Worm (Caenorhabditis elegans) whole organism, late embryonic: ENCODE data around the gene T19H5.4.
A peak's percentile ranks its signal among the peaks of the same experiment; 100 is the strongest.

Source experiments
- C08G9.2 ChIP-seq: sonication (generic microtip); optimal IDR thresholded peaks from 2 replicates; lab custom pipeline; 2016; ENCODE audit warnings: mild to moderate bottlenecking, missing genetic modification characterization, moderate library complexity, missing compliant biosample characterization
- C38D4.7 ChIP-seq: fragments of 200-800 bp; sonication (Bioruptor generic); optimal IDR thresholded peaks from 2 replicates; lab custom pipeline; 2018; ENCODE audit warnings: mild to moderate bottlenecking, missing genetic modification characterization, moderate library complexity, missing compliant biosample characterization
- F13H6.1 ChIP-seq: sonication (generic microtip); optimal IDR thresholded peaks from 2 replicates; lab custom pipeline; 2016; ENCODE audit warnings: missing genetic modification characterization, missing compliant biosample characterization
- ahr-1 ChIP-seq: sonication (generic microtip); optimal IDR thresholded peaks from 2 replicates; lab custom pipeline; 2016; ENCODE audit warnings: missing genetic modification characterization, missing compliant biosample characterization
- ceh-14 ChIP-seq: sonication (generic microtip); optimal IDR thresholded peaks from 2 replicates; lab custom pipeline; 2016; ENCODE audit warnings: missing genotype, missing genetic modification characterization, missing compliant biosample characterization
- ceh-18 ChIP-seq: sonication (generic microtip); optimal IDR thresholded peaks from 2 replicates; lab custom pipeline; 2016; ENCODE audit warnings: missing genetic modification characterization, missing compliant biosample characterization
- ceh-19 ChIP-seq: fragments of 200-800 bp; sonication (Bioruptor generic); optimal IDR thresholded peaks from 2 replicates; lab custom pipeline; 2018; ENCODE audit warnings: mild to moderate bottlenecking, missing genetic modification characterization, missing compliant biosample characterization
- ceh-2 ChIP-seq: sonication (generic microtip); optimal IDR thresholded peaks from 2 replicates; lab custom pipeline; 2016; ENCODE audit warnings: missing genotype, missing genetic modification characterization, missing compliant biosample characterization
- ceh-24 ChIP-seq: sonication (generic microtip); optimal IDR thresholded peaks from 2 replicates; lab custom pipeline; 2016; ENCODE audit warnings: mild to moderate bottlenecking, missing genetic modification characterization, missing compliant biosample characterization
- ceh-31 ChIP-seq: sonication (generic microtip); optimal IDR thresholded peaks from 2 replicates; lab custom pipeline; 2016; ENCODE audit warnings: missing genetic modification characterization, missing compliant biosample characterization
- ceh-45 ChIP-seq: fragments of 200-800 bp; sonication (Bioruptor generic); IDR thresholded peaks from 2 replicates; pipeline ENCODE4 v1.3.6; 2022; ENCODE audit warnings: missing genetic modification reagents, missing genetic modification characterization, missing compliant biosample characterization
- ceh-9 ChIP-seq: sonication (generic microtip); optimal IDR thresholded peaks from 2 replicates; lab custom pipeline; 2016; ENCODE audit warnings: mild to moderate bottlenecking, missing genetic modification characterization, inconsistent platforms, missing compliant biosample characterization
- dmd-4 ChIP-seq: sonication (generic microtip); optimal IDR thresholded peaks from 2 replicates; lab custom pipeline; 2016; ENCODE audit warnings: borderline replicate concordance, missing genetic modification characterization, missing compliant biosample characterization
- dve-1 ChIP-seq: sonication (generic microtip); optimal IDR thresholded peaks from 2 replicates; lab custom pipeline; 2017; ENCODE audit warnings: antibody characterized with exemption, mild to moderate bottlenecking, missing genetic modification characterization, missing compliant biosample characterization
- ets-4 ChIP-seq: sonication (generic microtip); optimal IDR thresholded peaks from 2 replicates; lab custom pipeline; 2016; ENCODE audit warnings: missing genetic modification characterization, missing compliant biosample characterization
- eyg-1 ChIP-seq: sonication (generic microtip); optimal IDR thresholded peaks from 2 replicates; lab custom pipeline; 2016; ENCODE audit warnings: missing genotype, missing genetic modification characterization, missing compliant biosample characterization
- fkh-10 ChIP-seq: fragments of 150-350 bp; optimal IDR thresholded peaks from 2 replicates; lab custom pipeline; 2014; ENCODE audit warnings: missing biosample characterization, missing genetic modification reagents, missing genetic modification characterization
- fkh-6 ChIP-seq: sonication (generic microtip); optimal IDR thresholded peaks from 2 replicates; lab custom pipeline; 2016; ENCODE audit warnings: missing genetic modification characterization, missing compliant biosample characterization
- hlh-13 ChIP-seq: fragments of 200-800 bp; sonication (Bioruptor generic); optimal IDR thresholded peaks from 2 replicates; lab custom pipeline; 2018; ENCODE audit warnings: mild to moderate bottlenecking, missing genetic modification characterization, missing compliant biosample characterization
- hlh-6 ChIP-seq: sonication (generic microtip); optimal IDR thresholded peaks from 2 replicates; lab custom pipeline; 2016; ENCODE audit warnings: missing genotype, missing genetic modification characterization, missing compliant biosample characterization
- hlh-8 ChIP-seq: sonication (generic microtip); optimal IDR thresholded peaks from 2 replicates; lab custom pipeline; 2016; ENCODE audit warnings: missing genotype, missing genetic modification characterization, missing compliant biosample characterization
- lim-6 ChIP-seq: sonication (generic microtip); optimal IDR thresholded peaks from 2 replicates; lab custom pipeline; 2016; ENCODE audit warnings: missing genetic modification characterization, missing compliant biosample characterization
- lin-11 ChIP-seq: fragments of 200-800 bp; sonication (Bioruptor generic); optimal IDR thresholded peaks from 2 replicates; lab custom pipeline; 2018; ENCODE audit warnings: mild to moderate bottlenecking, missing genetic modification characterization, missing compliant biosample characterization
- mec-3 ChIP-seq: sonication (generic microtip); optimal IDR thresholded peaks from 2 replicates; lab custom pipeline; 2016; ENCODE audit warnings: borderline replicate concordance, missing genetic modification characterization, missing compliant biosample characterization
- nhr-11 ChIP-seq: fragments of 150-350 bp; optimal IDR thresholded peaks from 2 replicates; lab custom pipeline; 2014; ENCODE audit warnings: missing biosample characterization, missing genetic modification characterization
- nhr-232 ChIP-seq: sonication (generic microtip); optimal IDR thresholded peaks from 2 replicates; lab custom pipeline; 2016; ENCODE audit warnings: missing genetic modification characterization, missing compliant biosample characterization
- pax-1 ChIP-seq: fragments of 150-350 bp; optimal IDR thresholded peaks from 2 replicates; lab custom pipeline; 2014; ENCODE audit warnings: missing biosample characterization, missing genetic modification characterization
- pha-2 ChIP-seq: sonication (generic microtip); optimal IDR thresholded peaks from 2 replicates; lab custom pipeline; 2017; ENCODE audit warnings: mild to moderate bottlenecking, missing genetic modification characterization, missing compliant biosample characterization
- pha-4 ChIP-seq: fragments of 150-350 bp; optimal IDR thresholded peaks from 2 replicates; lab custom pipeline; 2018; ENCODE audit warnings: missing biosample characterization, missing genetic modification reagents, missing genetic modification characterization
- pros-1 ChIP-seq: fragments of 150-350 bp; optimal IDR thresholded peaks from 2 replicates; lab custom pipeline; 2014; ENCODE audit warnings: missing biosample characterization, missing genetic modification reagents, missing genetic modification characterization
- ref-2 ChIP-seq: sonication (generic microtip); optimal IDR thresholded peaks from 2 replicates; lab custom pipeline; 2016; ENCODE audit warnings: missing genetic modification characterization, missing compliant biosample characterization
- rnt-1 ChIP-seq: sonication (generic microtip); optimal IDR thresholded peaks from 2 replicates; lab custom pipeline; 2016; ENCODE audit warnings: missing genetic modification characterization, missing compliant biosample characterization
- sdc-2 ChIP-seq: sonication (generic microtip); optimal IDR thresholded peaks from 2 replicates; lab custom pipeline; 2016; ENCODE audit warnings: missing genotype, missing genetic modification characterization, missing compliant biosample characterization
- sox-4 ChIP-seq: sonication (generic microtip); optimal IDR thresholded peaks from 2 replicates; lab custom pipeline; 2017; ENCODE audit warnings: mild to moderate bottlenecking, missing genetic modification characterization, inconsistent platforms, missing compliant biosample characterization
- syd-9 ChIP-seq: sonication (generic microtip); optimal IDR thresholded peaks from 2 replicates; lab custom pipeline; 2016; ENCODE audit warnings: mild to moderate bottlenecking, missing genetic modification characterization, moderate library complexity, missing compliant biosample characterization
- tbx-2 ChIP-seq: sonication (generic microtip); optimal IDR thresholded peaks from 2 replicates; lab custom pipeline; 2016; ENCODE audit warnings: missing genetic modification characterization, missing compliant biosample characterization
- unc-3 ChIP-seq, 2 experiments: fragments of 200-800 bp in 1 of 2; sonication (Bioruptor generic) in 1 of 2; sonication (generic microtip) in 1 of 2; conservative IDR thresholded peaks in 1 of 2; optimal IDR thresholded peaks in 1 of 2; 2 replicates each; pipeline versions ENCODE4 v1.3.6 to Lab custom; 2016 to 2022; ENCODE audit warnings: missing compliant biosample characterization in 2 of 2, missing genetic modification characterization in 2 of 2, missing genetic modification reagents in 1 of 2
- unc-55 ChIP-seq: sonication (generic microtip); optimal IDR thresholded peaks from 2 replicates; lab custom pipeline; 2017; ENCODE audit warnings: missing biosample characterization, missing genetic modification reagents, missing genetic modification characterization

The T19H5.4 gene

DNA sequence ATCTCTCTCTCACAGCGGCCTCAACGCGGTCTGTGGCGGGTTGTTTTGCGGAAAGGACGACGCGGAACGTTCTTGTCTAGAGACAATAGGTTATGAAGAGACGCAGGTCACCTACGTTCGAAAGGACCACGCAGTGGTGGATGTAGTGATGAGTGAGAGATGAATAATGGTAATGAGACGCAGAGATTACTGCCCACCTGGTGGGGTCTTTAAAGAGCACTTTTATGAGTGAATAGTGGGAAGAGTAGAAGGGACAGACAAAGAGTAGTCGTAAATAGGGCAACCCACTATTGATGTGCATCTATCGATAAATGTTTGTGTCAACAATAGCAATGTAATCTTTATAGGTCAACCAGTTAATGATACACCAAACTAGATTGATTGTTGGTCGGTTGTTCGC, 3.9 kb upstream of the T19H5.4 start (continued):
- TF ChIP-seq hlh-6 = no peak
- no peak for TF ChIP-seq ceh-19
- no peak for TF ChIP-seq fkh-6 (tag; lab: Kevin White, UChicago)
- peak; percentile 36 for TF ChIP-seq ceh-2 (tag; lab: Kevin White, UChicago)
- no peak for TF ChIP-seq dmd-4 (tag; lab: Kevin White, UChicago)
- TF ChIP-seq ahr-1 (tag; lab: Kevin White, UChicago) = no peak
- TF ChIP-seq pax-1 (tag; lab: Kevin White, UChicago) = no peak
- TF ChIP-seq unc-55 = peak; percentile 51
- no peak for TF ChIP-seq lin-11 (tag; lab: Kevin White, UChicago)
- no peak for TF ChIP-seq ets-4 (tag; lab: Kevin White, UChicago)
- TF ChIP-seq lim-6 (tag; lab: Kevin White, UChicago) = no peak
- TF ChIP-seq ceh-9 (tag; lab: Kevin White, UChicago) = no peak
- peak; percentile 31 for TF ChIP-seq hlh-8 (tag; lab: Kevin White, UChicago)
- TF ChIP-seq ceh-14 (tag; lab: Kevin White, UChicago) = no peak
- peak; percentile 31 for TF ChIP-seq tbx-2 (tag; lab: Kevin White, UChicago)
- TF ChIP-seq eyg-1 (tag; lab: Kevin White, UChicago) = no peak
- TF ChIP-seq pros-1 (tag; lab: Kevin White, UChicago) = no peak
- TF ChIP-seq pha-2 (tag; lab: Kevin White, UChicago) = no peak
- TF ChIP-seq ceh-31 (tag; lab: Kevin White, UChicago) = peak; percentile 29
- no peak for TF ChIP-seq nhr-232 (tag; lab: Kevin White, UChicago)
- no peak for TF ChIP-seq ceh-24 (tag; lab: Kevin White, UChicago)
- no peak for TF ChIP-seq sox-4
- no peak for TF ChIP-seq ceh-45 (GFP tag; lab: Robert Waterston, UW)

DNA sequence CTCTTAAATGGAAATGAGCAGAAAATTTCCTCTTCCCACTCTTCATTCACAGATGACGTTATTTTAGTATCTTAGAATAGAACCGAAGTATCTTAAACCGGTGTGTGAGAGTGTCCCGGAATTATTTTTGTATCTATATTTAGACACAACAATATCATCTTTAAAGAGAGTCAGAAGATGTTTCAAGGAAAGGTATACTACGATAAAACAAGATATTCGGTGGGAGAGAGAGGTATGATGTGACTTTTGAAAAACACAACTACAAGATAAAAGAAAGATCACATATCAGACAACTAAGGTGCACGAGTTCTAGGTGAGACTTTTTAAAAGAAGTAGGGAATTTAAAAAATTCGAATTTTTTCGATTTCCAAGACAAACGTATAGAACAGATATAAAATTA, 3.4 kb upstream of the T19H5.4 start:
- no peak for TF ChIP-seq ceh-18
- no peak for TF ChIP-seq hlh-13
- no peak for TF ChIP-seq ceh-19
- TF ChIP-seq sox-4 = no peak
- TF ChIP-seq unc-55 = no peak
- TF ChIP-seq ref-2 (tag; lab: Kevin White, UChicago) = no peak
- no peak for TF ChIP-seq mec-3
- TF ChIP-seq ahr-1 (tag; lab: Kevin White, UChicago) = no peak
- TF ChIP-seq fkh-10 = no peak
- TF ChIP-seq nhr-232 (tag; lab: Kevin White, UChicago) = no peak
- no peak for TF ChIP-seq unc-3 (GFP tag; conservative IDR thresholded peaks at IDR 0.05; lab: Robert Waterston, UW)
- no peak for TF ChIP-seq unc-3 (tag; optimal IDR thresholded peaks at IDR 0.05; lab: Kevin White, UChicago)
- TF ChIP-seq F13H6.1 = no peak

DNA sequence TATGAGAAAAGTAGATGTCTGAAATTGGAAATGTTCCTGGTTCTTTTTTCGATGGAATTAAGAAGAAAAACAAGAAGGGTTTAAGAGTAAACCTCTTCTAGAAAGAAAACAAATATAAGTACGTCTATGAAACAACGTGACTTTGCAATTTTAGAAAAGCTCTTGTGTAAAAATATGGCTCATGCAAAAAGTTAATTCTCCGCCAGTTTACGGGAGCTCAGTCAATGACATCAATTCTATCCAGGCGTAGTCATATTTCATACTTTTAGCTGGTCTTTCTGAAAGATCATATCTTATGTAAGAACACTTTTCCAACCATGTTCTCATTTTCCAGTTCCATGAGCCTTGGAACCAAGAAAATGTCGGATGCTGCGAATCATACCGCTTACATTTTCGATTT, 2.7 kb upstream of the T19H5.4 start:
- no peak for TF ChIP-seq C38D4.7 (GFP tag; lab: Kevin White, UChicago)
- no peak for TF ChIP-seq pha-4 (tag; lab: Kevin White, UChicago)
- TF ChIP-seq sdc-2 (tag; lab: Kevin White, UChicago) = no peak
- no peak for TF ChIP-seq nhr-232 (tag; lab: Kevin White, UChicago)
- no peak for TF ChIP-seq rnt-1 (tag; lab: Kevin White, UChicago)
- TF ChIP-seq fkh-6 (tag; lab: Kevin White, UChicago) = no peak
- TF ChIP-seq tbx-2 (tag; lab: Kevin White, UChicago) = no peak
- no peak for TF ChIP-seq nhr-11 (tag; lab: Kevin White, UChicago)
- no peak for TF ChIP-seq lim-6 (tag; lab: Kevin White, UChicago)
- no peak for TF ChIP-seq ceh-14 (tag; lab: Kevin White, UChicago)
- TF ChIP-seq C08G9.2 = no peak
- TF ChIP-seq syd-9 = no peak
- TF ChIP-seq dve-1 (tag; lab: Kevin White, UChicago) = no peak
- no peak for TF ChIP-seq fkh-10
